Fruit fly (Drosophila melanogaster): ENCODE measurements around the gene tio.

dm6 chr2L:22070844-22071243 lies 51.8 kb downstream of the tio start, which contains the start of gene tplus3a:
- no peak for TF ChIP-seq vnd (GFP tag; IDR thresholded peaks at IDR 0.05; ENCODE audit: partially characterized antibody)
- no peak for TF ChIP-seq CG30020 (tag; optimal IDR thresholded peaks at IDR 0.05)
- TF ChIP-seq lola (GFP tag; optimal IDR thresholded peaks at IDR 0.05): no peak
- no peak for TF ChIP-seq repo (GFP tag; optimal IDR thresholded peaks at IDR 0.05)
- no peak for TF ChIP-seq CG2889 (GFP tag; IDR thresholded peaks at IDR 0.05)
- no peak for TF ChIP-seq CG13624 (GFP tag; optimal IDR thresholded peaks at IDR 0.05)
- no peak for TF ChIP-seq CG14860 (GFP tag; IDR thresholded peaks at IDR 0.05; ENCODE audit: partially characterized antibody)
- TF ChIP-seq CG7745 (tag; optimal IDR thresholded peaks at IDR 0.05): no peak

Data from whole organism, embryonic.